Fruit fly (Drosophila melanogaster) whole organism: Measurements from ENCODE around the gene CG14132.

Source experiments
- Dll ChIP-seq: fragments of >200 bp; optimal IDR thresholded peaks from 2 replicates; lab custom pipeline; 2017
- pan ChIP-seq: fragments of >200 bp; optimal IDR thresholded peaks from 2 replicates; lab custom pipeline; 2017
- psq ChIP-seq: fragments of >200 bp; optimal IDR thresholded peaks from 2 replicates; lab custom pipeline; 2017

- TF ChIP-seq pan (lab: Kevin White, UChicago) (no peak), Dll (no peak), psq (lab: Kevin White, UChicago) (no peak)
Observed at dm6 chr3L:11731841-11732240, 16.8 kb upstream of the CG14132 start, which contains the start of gene CG32087.
